Worm (Caenorhabditis elegans): ENCODE measurements around the gene lin-52.

DNA sequence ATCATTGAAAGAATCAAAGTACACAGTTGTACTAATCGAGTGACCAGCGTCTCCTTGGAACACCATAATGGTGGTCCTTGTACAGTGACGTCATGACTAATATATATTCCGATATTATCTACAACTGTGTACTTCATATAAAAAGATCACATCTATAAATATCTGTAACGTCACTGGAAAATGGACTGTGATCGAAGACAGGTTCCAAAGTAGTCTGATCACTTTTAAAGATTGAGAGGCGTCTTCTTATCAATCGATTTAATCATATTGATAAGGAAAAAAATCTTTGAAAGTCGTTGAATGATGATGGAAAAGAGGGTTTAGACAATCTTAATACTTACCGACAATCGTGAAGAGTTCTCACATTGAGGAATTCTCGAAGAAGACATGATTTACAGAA is 33.5 kb upstream of the lin-52 start:
- no peak for TF ChIP-seq ama-1 (optimal IDR thresholded peaks at IDR 0.05)
- TF ChIP-seq skn-1 (tag; optimal IDR thresholded peaks at IDR 0.05), result no peak
- no peak for TF ChIP-seq unc-62 (GFP tag; optimal IDR thresholded peaks at IDR 0.05)
- TF ChIP-seq nhr-28 (tag; optimal IDR thresholded peaks at IDR 0.05), result no peak
- no peak for TF ChIP-seq nfya-1 (tag; optimal IDR thresholded peaks at IDR 0.05; ENCODE audit: insufficient read depth)
- TF ChIP-seq nhr-25 (tag; optimal IDR thresholded peaks at IDR 0.05), result no peak

Measured in whole organism, L3 larva.